Worm (Caenorhabditis elegans): ENCODE data around the gene pgm-3.

pgm-3 gene

ce11 chrIV:8728122-8728521 is 2.6 kb downstream of the pgm-3 start, which contains the start of gene otub-3:
otub-3 (plus strand) TSS chrIV:8728177.
- TF ChIP-seq elt-1 (tag; optimal IDR thresholded peaks at IDR 0.05) (no peak), skn-1 (tag; optimal IDR thresholded peaks at IDR 0.05) (no peak), lin-39 (tag; optimal IDR thresholded peaks at IDR 0.05) (no peak)

ce11 chrIV:8729636-8730035 is 4.1 kb downstream of the pgm-3 start:
- TF ChIP-seq elt-2 (tag; optimal IDR thresholded peaks at IDR 0.05) (peak; percentile 90), zag-1 (tag; optimal IDR thresholded peaks at IDR 0.05) (no peak), unc-39 (tag; optimal IDR thresholded peaks at IDR 0.05) (no peak), pqm-1 (tag; optimal IDR thresholded peaks at IDR 0.05) (peak; percentile 66), egl-5 (tag; optimal IDR thresholded peaks at IDR 0.05) (no peak), nhr-76 (tag; optimal IDR thresholded peaks at IDR 0.05) (no peak), nhr-11 (tag; optimal IDR thresholded peaks at IDR 0.05) (no peak), ceh-28 (tag; optimal IDR thresholded peaks at IDR 0.05) (no peak), pha-4 (tag; optimal IDR thresholded peaks at IDR 0.05) (peak; percentile 45)

- TF ChIP-seq nhr-67 (tag; optimal IDR thresholded peaks at IDR 0.05) (no peak), ceh-9 (tag; optimal IDR thresholded peaks at IDR 0.05) (no peak), nhr-11 (tag; optimal IDR thresholded peaks at IDR 0.05) (no peak), nfya-1 (tag; optimal IDR thresholded peaks at IDR 0.05; ENCODE audit: insufficient read depth) (no peak), nhr-237 (tag; optimal IDR thresholded peaks at IDR 0.05) (no peak), R02D3.7 (tag; optimal IDR thresholded peaks at IDR 0.05) (no peak), nhr-76 (tag; optimal IDR thresholded peaks at IDR 0.05) (no peak), pha-4 (tag; optimal IDR thresholded peaks at IDR 0.05) (peak; percentile 6), skn-1 (tag; optimal IDR thresholded peaks at IDR 0.05) (no peak), elt-2 (tag; optimal IDR thresholded peaks at IDR 0.05) (peak; percentile 94), ztf-11 (tag; optimal IDR thresholded peaks at IDR 0.05) (no peak), zag-1 (tag; optimal IDR thresholded peaks at IDR 0.05) (no peak), daf-12 (tag; optimal IDR thresholded peaks at IDR 0.05) (no peak), ceh-28 (tag; optimal IDR thresholded peaks at IDR 0.05) (no peak), lin-15B (tag; optimal IDR thresholded peaks at IDR 0.05) (no peak), egl-5 (tag; optimal IDR thresholded peaks at IDR 0.05) (no peak), elt-3 (tag; optimal IDR thresholded peaks at IDR 0.05) (no peak), elt-1 (tag; optimal IDR thresholded peaks at IDR 0.05) (no peak), lsy-12 (tag; optimal IDR thresholded peaks at IDR 0.05) (no peak), aly-2 (tag; optimal IDR thresholded peaks at IDR 0.05) (no peak), unc-39 (tag; optimal IDR thresholded peaks at IDR 0.05) (no peak), nhr-43 (tag; optimal IDR thresholded peaks at IDR 0.05; ENCODE audit: poor library complexity, severe bottlenecking) (no peak), eor-1 (tag; optimal IDR thresholded peaks at IDR 0.05) (no peak), ceh-82 (tag; optimal IDR thresholded peaks at IDR 0.05) (no peak), jun-1 (tag; optimal IDR thresholded peaks at IDR 0.05) (peak; percentile 16), hmg-11 (tag; optimal IDR thresholded peaks at IDR 0.05) (no peak), nhr-25 (tag; optimal IDR thresholded peaks at IDR 0.05) (no peak), ceh-16 (tag; optimal IDR thresholded peaks at IDR 0.05) (no peak), egl-27 (tag; optimal IDR thresholded peaks at IDR 0.05) (no peak), ztf-4 (tag; optimal IDR thresholded peaks at IDR 0.05) (no peak), pqm-1 (tag; optimal IDR thresholded peaks at IDR 0.05) (peak; percentile 96), ZK546.5 (tag; optimal IDR thresholded peaks at IDR 0.05) (no peak), snpc-4 (tag; optimal IDR thresholded peaks at IDR 0.05) (no peak)
These were observed 4.9 kb downstream of the pgm-3 start, which contains the start of gene F21D5.3 for ce11 chrIV:8730469-8730868. F21D5.3 (plus strand) TSS chrIV:8730815.

ce11 chrIV:8737354-8737753 is 11.8 kb downstream of the pgm-3 start:
- TF ChIP-seq elt-3 (tag; optimal IDR thresholded peaks at IDR 0.05) (no peak), pha-4 (tag; optimal IDR thresholded peaks at IDR 0.05) (peak; percentile 51), aly-2 (tag; optimal IDR thresholded peaks at IDR 0.05) (no peak), nhr-12 (tag; optimal IDR thresholded peaks at IDR 0.05) (no peak), lsy-12 (tag; optimal IDR thresholded peaks at IDR 0.05) (no peak), nfya-1 (tag; optimal IDR thresholded peaks at IDR 0.05; ENCODE audit: insufficient read depth) (peak; percentile 35), nhr-23 (tag; optimal IDR thresholded peaks at IDR 0.05) (peak; percentile 52)

Data from whole organism, L3 larva.